Fruit fly (Drosophila melanogaster) whole organism, embryonic: ENCODE measurements around the gene CG2120.

Experiments
- Adf1 ChIP-seq: fragments of 200-800 bp; sonication (Bioruptor generic); IDR thresholded peaks from 2 replicates; pipeline ENCODE4 v1.3.6; 2022; ENCODE audit warnings: missing biosample characterization, missing genetic modification characterization
- B-H2 ChIP-seq: fragments of 200-800 bp; sonication (Bioruptor generic); optimal IDR thresholded peaks from 2 replicates; lab custom pipeline; 2018; ENCODE audit warnings: missing biosample characterization, mild to moderate bottlenecking, missing genetic modification characterization
- CG12104 ChIP-seq: fragments of 200-800 bp; sonication (Bioruptor generic); optimal IDR thresholded peaks from 3 replicates; lab custom pipeline; 2016; ENCODE audit warnings: missing biosample characterization, missing genetic modification characterization
- CG1602 ChIP-seq: fragments of 200-800 bp; sonication (Bioruptor generic); optimal IDR thresholded peaks from 3 replicates; lab custom pipeline; 2016; ENCODE audit warnings: missing biosample characterization, missing genetic modification characterization
- CG5953 ChIP-seq: fragments of 200-800 bp; sonication (Bioruptor generic); IDR thresholded peaks from 2 replicates; pipeline ENCODE4 v1.3.6; 2022; ENCODE audit warnings: missing biosample characterization, missing genetic modification characterization
- CoRest ChIP-seq: fragments of 200-800 bp; sonication (Bioruptor generic); optimal IDR thresholded peaks from 3 replicates; lab custom pipeline; 2018; ENCODE audit warnings: missing biosample characterization, mild to moderate bottlenecking, missing genetic modification characterization, moderate library complexity
- Hr78 ChIP-seq, 2 experiments: fragments of 200-800 bp in 1 of 2; fragments of >200 bp in 1 of 2; sonication (Bioruptor generic) in 1 of 2; optimal IDR thresholded peaks; 2 replicates each; lab custom pipeline; 2017 to 2019; ENCODE audit warnings: missing biosample characterization in 2 of 2, missing genetic modification characterization in 2 of 2, mild to moderate bottlenecking in 1 of 2, moderate library complexity in 1 of 2
- Sin3A ChIP-seq: fragments of >200 bp; optimal IDR thresholded peaks from 2 replicates; lab custom pipeline; 2018
- hbn ChIP-seq: fragments of 200-800 bp; sonication (Bioruptor generic); IDR thresholded peaks from 2 replicates; pipeline ENCODE4 v1.3.6; 2022; ENCODE audit warnings: missing biosample characterization, missing genetic modification characterization; ENCODE audit not compliant: partially characterized antibody
- mld ChIP-seq: fragments of 200-800 bp; sonication (Bioruptor generic); IDR thresholded peaks from 3 replicates; pipeline ENCODE4 v1.3.6; 2022; ENCODE audit warnings: missing biosample characterization, missing genetic modification characterization; ENCODE audit not compliant: partially characterized antibody
- zen ChIP-seq: fragments of 200-800 bp; sonication (Bioruptor generic); optimal IDR thresholded peaks from 3 replicates; lab custom pipeline; 2018; ENCODE audit warnings: missing biosample characterization, mild to moderate bottlenecking, missing genetic modification characterization, moderate library complexity

DNA sequence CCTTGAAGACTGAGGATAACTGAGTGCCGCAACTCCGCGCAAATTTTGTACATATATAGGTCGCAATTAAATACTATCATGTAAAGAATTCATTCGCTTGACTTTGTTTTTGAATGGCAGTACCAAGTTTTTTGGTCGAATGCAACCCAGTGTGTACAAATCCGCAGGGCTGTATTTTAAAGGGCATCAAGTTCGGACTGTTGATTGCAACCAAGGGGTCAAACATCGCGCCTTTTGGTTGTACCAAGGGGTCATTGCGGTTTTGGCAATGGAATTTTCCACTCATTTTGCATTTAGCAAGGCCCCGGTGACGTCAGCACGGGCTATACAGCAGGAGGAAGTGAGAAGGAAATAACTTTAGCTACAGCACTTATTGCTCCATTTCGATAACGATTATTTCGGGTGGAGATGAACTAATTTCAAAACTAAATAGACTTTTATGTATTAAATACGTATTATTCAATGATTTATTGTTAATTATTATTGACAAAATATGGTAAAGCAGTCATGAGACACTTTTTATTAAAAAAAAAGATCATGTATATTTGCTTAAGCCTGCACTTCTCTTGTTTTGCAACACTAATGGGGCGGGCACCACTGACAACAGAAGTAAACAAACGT lies 3.8 kb upstream of the CG2120 start, which contains the start of gene CG10958:
- TF ChIP-seq mld (GFP tag; lab: Robert Waterston, UW) (no peak), CG12104 (GFP tag; lab: Kevin White, UChicago) (no peak), CoRest (tag; lab: Kevin White, UChicago) (peak; percentile 37), Sin3A (lab: Kevin White, UChicago) (peak; percentile 8), B-H2 (no peak), Adf1 (GFP tag; lab: Robert Waterston, UW) (peak; percentile 37; the same call in 1 of the 2 replicates), zen (tag; lab: Kevin White, UChicago) (no peak), hbn (peak; percentile 32; the same call in 1 of the 2 replicates), Hr78 (GFP tag; optimal IDR thresholded peaks at IDR 0.05; lab: Kevin White, UChicago) (peak in 1 of 2 experiments; percentile 61), CG5953 (GFP tag; lab: Robert Waterston, UW) (no peak), CG1602 (GFP tag; lab: Kevin White, UChicago) (peak; percentile 47)
